Fruit fly (Drosophila melanogaster): Measurements from ENCODE around the gene CG4133.

dm6 chr2L:498474-498821 is 43.1 kb downstream of the CG4133 start:
- TF ChIP-seq h (optimal IDR thresholded peaks at IDR 0.05) (no peak), Myc (optimal IDR thresholded peaks at IDR 0.05) (no peak), ttk (optimal IDR thresholded peaks at IDR 0.05) (no peak), Sin3A (optimal IDR thresholded peaks at IDR 0.05) (no peak), psq (optimal IDR thresholded peaks at IDR 0.05) (no peak)
